Fruit fly (Drosophila melanogaster) whole organism, embryonic: Measurements from ENCODE around the gene CG15390.

ENCODE experiments used
- CG10267 ChIP-seq: fragments of 200-800 bp; sonication (Bioruptor generic); optimal IDR thresholded peaks from 2 replicates; lab custom pipeline; 2018; ENCODE audit warnings: missing biosample characterization, mild to moderate bottlenecking, missing genetic modification characterization, moderate library complexity
- CG16815 ChIP-seq: fragments of 200-800 bp; sonication (Bioruptor generic); optimal IDR thresholded peaks from 3 replicates; lab custom pipeline; 2017; ENCODE audit warnings: missing biosample characterization, mild to moderate bottlenecking, missing genetic modification characterization
- CG6791 ChIP-seq: fragments of 200-800 bp; sonication (Bioruptor generic); IDR thresholded peaks from 3 replicates; pipeline ENCODE4 v1.3.6; 2022; ENCODE audit warnings: missing biosample characterization, missing genetic modification characterization; ENCODE audit not compliant: partially characterized antibody
- CG6854 ChIP-seq: fragments of 200-800 bp; sonication (Bioruptor generic); optimal IDR thresholded peaks from 3 replicates; lab custom pipeline; 2017; ENCODE audit warnings: missing biosample characterization, mild to moderate bottlenecking, missing genetic modification characterization
- CHES-1-like ChIP-seq: fragments of 200-800 bp; sonication (Bioruptor generic); optimal IDR thresholded peaks from 2 replicates; lab custom pipeline; 2016; ENCODE audit warnings: missing biosample characterization, missing genetic modification characterization
- CTCF ChIP-seq: fragments of 200-800 bp; sonication (Bioruptor generic); optimal IDR thresholded peaks from 2 replicates; lab custom pipeline; 2017; ENCODE audit warnings: missing biosample characterization, mild to moderate bottlenecking, missing genetic modification characterization, moderate library complexity
- Dref ChIP-seq: fragments of 200-800 bp; sonication (Bioruptor generic); IDR thresholded peaks from 2 replicates; pipeline ENCODE4 v1.3.6; 2022; ENCODE audit warnings: missing biosample characterization, missing genetic modification characterization
- GATAe ChIP-seq: fragments of 200-800 bp; sonication (Bioruptor generic); conservative IDR thresholded peaks from 2 replicates; pipeline ENCODE4 v1.3.6; 2022; ENCODE audit warnings: missing biosample characterization, missing genetic modification characterization
- Neu2 ChIP-seq: fragments of 200-800 bp; sonication (Bioruptor generic); optimal IDR thresholded peaks from 3 replicates; lab custom pipeline; 2016; ENCODE audit warnings: missing biosample characterization, missing genetic modification characterization, borderline replicate concordance
- br ChIP-seq: fragments of >200 bp; optimal IDR thresholded peaks from 2 replicates; lab custom pipeline; 2017
- btn ChIP-seq: fragments of 200-800 bp; sonication (Bioruptor generic); optimal IDR thresholded peaks from 2 replicates; lab custom pipeline; 2016; ENCODE audit warnings: missing biosample characterization, missing genetic modification characterization

DNA sequence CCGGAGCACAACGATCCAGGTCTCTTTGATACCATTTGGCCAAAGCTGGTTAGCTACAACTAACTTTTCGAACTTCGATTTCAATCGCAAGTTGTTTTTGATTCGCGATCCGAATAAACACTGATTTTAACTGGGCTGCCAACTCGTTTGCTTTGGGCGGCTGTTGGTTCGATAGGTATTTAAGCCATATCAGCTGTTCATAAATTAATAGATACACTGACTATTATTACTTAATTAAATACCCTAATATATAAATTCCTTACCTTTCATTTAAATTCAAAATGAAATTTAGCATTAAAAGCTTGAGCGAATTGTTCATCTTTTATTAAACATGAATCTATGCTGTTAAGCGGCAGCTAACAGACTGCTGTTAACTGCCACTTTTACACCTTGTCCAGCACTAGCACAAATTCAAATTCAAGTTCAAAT lies 17.3 kb upstream of the CG15390 start, which contains the start of gene CG9967:
- peak; percentile 51 for TF ChIP-seq Dref (GFP tag; lab: Robert Waterston, UW)
- no peak for TF ChIP-seq btn (GFP tag; lab: Kevin White, UChicago)
- TF ChIP-seq CG6854 (GFP tag; lab: Kevin White, UChicago): no peak
- TF ChIP-seq Neu2: no peak
- TF ChIP-seq br: no peak
- TF ChIP-seq CG16815: no peak
- no peak for TF ChIP-seq CTCF (GFP tag; lab: Kevin White, UChicago)
- no peak for TF ChIP-seq CHES-1-like (GFP tag; lab: Kevin White, UChicago)
- TF ChIP-seq CG10267 (tag; lab: Kevin White, UChicago): peak; percentile 90
- TF ChIP-seq GATAe (GFP tag; lab: Robert Waterston, UW): no peak
- no peak for TF ChIP-seq CG6791
